Worm (Caenorhabditis elegans): ENCODE data around the gene nasp-1.

DNA sequence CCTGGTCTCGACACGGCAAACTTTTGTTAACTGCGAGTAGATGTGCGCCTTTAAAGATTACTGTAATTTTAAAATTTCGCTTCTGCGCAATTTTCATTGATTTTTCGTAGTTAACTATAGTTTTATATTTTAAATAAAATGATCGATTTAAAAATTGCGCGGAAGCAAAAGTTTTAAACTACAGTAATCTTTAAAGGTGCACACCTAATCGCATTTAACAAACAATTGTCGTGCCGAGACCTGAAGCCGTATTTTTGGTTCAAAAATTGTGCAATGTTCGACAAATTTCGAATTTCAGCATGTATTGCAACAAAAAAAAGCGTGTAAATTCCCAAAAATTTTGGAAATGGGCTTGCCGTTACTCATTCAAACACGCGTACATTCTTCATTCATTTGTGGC, 12.0 kb upstream of the nasp-1 start:
- TF ChIP-seq tra-4 (tag; optimal IDR thresholded peaks at IDR 0.05) (no peak), ama-1 (optimal IDR thresholded peaks at IDR 0.05) (no peak), tbx-37 (GFP tag; conservative IDR thresholded peaks at IDR 0.05) (no peak)
